Worm (Caenorhabditis elegans) whole organism, dauer: ENCODE data around the gene srz-90.

Experiments
- unc-62 ChIP-seq: sonication (generic microtip); optimal IDR thresholded peaks from 2 replicates; lab custom pipeline; 2017; ENCODE audit warnings: missing biosample characterization, missing genetic modification reagents, missing genetic modification characterization

Gene srz-90

DNA sequence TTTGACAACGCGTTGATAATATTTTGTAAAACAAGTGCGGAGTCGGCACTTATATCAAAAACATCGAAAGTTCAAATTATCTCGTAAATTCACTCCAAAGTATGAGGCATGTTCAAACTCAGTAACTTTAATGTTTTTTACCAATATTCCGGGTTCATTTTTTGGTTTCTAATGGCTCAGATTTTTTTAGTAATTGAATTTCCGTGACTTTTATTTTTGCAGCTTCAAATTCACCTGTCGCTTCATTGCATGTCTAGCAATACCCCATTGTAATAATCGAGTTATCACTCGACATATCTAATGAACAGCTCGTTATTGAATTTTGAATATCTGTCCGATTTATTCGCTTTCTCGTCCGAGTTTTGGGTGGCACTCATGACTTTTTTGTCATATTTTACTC, at the start of gene srz-90:
Gene srz-90, plus strand, starts transcription at position 301 of the 400 bp plus-strand sequence.
- TF ChIP-seq unc-62, result no peak

- no peak for TF ChIP-seq unc-62
Measured at ce11 chrV:17485078-17485477, 42.8 kb upstream of the srz-90 start, which contains the start of gene srh-111. TSS of gene srh-111 (minus strand) at chrV:17485178.

ce11 chrV:17486034-17486433, 41.8 kb upstream of the srz-90 start, which contains the start of gene scl-24:
TSS of gene scl-24 (plus strand) at chrV:17486334.
- no peak for TF ChIP-seq unc-62

DNA sequence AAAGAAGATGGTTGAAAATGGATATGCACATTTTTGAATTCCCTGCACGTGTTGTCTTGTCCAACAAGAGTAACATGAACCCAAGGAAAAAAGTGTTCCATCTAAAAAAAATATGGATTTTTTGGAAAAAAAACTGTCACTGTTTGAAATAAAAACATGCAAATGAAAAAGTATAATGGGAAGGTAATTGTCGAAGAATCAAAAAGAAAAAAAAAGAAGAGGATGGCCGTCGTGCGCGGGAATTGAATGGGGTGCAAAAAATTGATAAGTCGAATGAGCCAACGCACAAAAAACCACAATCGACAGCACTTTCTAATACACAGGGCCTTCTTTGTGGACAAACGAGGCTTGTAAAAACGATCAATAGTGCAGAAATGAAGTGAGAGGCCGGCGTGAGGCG, 34.1 kb upstream of the srz-90 start, which contains the start of gene fbxa-102:
Gene fbxa-102, minus strand, starts transcription at position 101 of the 400 bp plus-strand sequence.
- no peak for TF ChIP-seq unc-62

ce11 chrV:17496071-17496470, 31.8 kb upstream of the srz-90 start, which contains the start of gene srh-118:
TSS of gene srh-118 (minus strand) at chrV:17496171.
- no peak for TF ChIP-seq unc-62

DNA sequence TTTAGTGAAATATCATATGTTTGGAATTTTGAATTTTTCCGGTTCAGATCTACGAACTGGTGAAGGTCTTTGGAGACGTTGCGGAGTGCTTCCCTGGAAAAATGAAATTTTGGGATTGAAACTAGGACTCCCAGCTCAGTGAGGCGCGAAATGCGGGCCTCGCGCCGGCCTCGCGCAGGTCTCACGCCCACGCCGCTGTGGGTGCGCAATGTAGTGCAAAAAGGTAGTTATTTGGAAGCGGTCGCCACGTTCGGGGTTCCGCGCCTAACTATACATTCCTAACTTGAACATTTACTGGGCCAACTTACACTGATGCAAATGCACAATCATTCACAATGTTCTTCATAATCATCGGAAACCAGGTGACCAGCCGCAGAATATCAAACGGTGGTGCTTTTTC, 27.8 kb upstream of the srz-90 start:
- TF ChIP-seq unc-62, result no peak

ce11 chrV:17506289-17506688, 21.5 kb upstream of the srz-90 start, which contains the start of gene srw-31:
TSS of gene srw-31 (plus strand) at chrV:17506589.
- no peak for TF ChIP-seq unc-62

- no peak for TF ChIP-seq unc-62
Measured at ce11 chrV:17508493-17508892, 19.3 kb upstream of the srz-90 start, which contains the start of gene srw-32. TSS of gene srw-32 (plus strand) at chrV:17508793.

DNA sequence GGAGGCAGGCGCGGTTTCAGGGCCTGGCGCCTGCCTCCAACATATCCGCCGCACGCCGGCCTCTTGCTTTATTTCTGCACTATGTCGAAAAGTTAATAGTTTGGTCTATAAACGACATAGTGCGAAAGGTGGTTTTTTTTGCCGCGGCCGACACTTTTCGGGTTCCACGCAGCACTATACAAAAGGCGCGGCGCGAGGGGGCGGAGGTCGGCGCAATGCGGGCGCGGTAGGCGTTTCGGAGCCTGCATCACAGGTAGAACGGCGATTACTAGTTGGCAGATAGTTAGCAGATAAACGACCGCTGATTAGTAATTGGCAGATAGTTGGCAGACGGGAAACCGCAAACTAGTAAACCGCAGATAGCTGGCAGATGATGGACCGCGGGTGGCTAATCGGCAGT, 15.1 kb upstream of the srz-90 start:
- no peak for TF ChIP-seq unc-62

- no peak for TF ChIP-seq unc-62
Measured at ce11 chrV:17513831-17514230, 14.0 kb upstream of the srz-90 start.

- no peak for TF ChIP-seq unc-62
Measured at ce11 chrV:17520735-17521134, 7.1 kb upstream of the srz-90 start, which contains the start of gene fbxa-136. TSS of gene fbxa-136 (plus strand) at chrV:17521035.

ce11 chrV:17530486-17530885, 2.7 kb downstream of the srz-90 start, which contains the start of gene C18D4.12:
TSS of gene C18D4.12 (minus strand) at chrV:17530586.
- no peak for TF ChIP-seq unc-62

DNA sequence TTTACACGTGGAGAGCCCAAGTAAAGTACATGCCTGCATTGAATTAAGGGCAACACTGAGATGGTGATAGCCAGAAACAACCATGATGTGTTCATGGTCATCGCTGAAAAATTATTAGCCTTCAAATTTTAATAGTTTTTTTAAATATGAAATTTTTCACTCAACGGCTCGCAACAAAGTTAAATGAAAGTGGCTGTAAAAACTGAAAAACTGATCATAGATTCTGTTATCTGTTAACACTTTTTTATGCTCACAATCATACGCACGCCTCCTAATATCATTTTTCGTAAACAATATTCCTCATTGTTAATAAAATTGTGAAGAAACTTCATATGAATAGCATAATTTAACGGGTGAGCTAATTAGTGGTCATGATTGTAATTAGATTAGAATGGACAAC, 3.6 kb downstream of the srz-90 start, which contains the start of gene C18D4.4:
Gene C18D4.4, minus strand, starts transcription at position 101 of the 400 bp plus-strand sequence.
- no peak for TF ChIP-seq unc-62

- TF ChIP-seq unc-62, result no peak
Measured at ce11 chrV:17532686-17533085, 4.9 kb downstream of the srz-90 start, which contains the start of gene C18D4.3. TSS of gene C18D4.3 (minus strand) at chrV:17532786.

- TF ChIP-seq unc-62, result no peak
Measured at ce11 chrV:17533200-17533599, 5.4 kb downstream of the srz-90 start.

ce11 chrV:17538279-17538896, 10.6 kb downstream of the srz-90 start, which contains the start of gene C18D4.6:
TSS of gene C18D4.6 (minus strand) at chrV:17538375.
- no peak for TF ChIP-seq unc-62

- TF ChIP-seq unc-62, result no peak
Measured at ce11 chrV:17539289-17539688, 11.5 kb downstream of the srz-90 start.

- TF ChIP-seq unc-62, result no peak
Measured at ce11 chrV:17540295-17540694, 12.5 kb downstream of the srz-90 start, which contains the start of gene srz-25. TSS of gene srz-25 (plus strand) at chrV:17540595.
